Worm (Caenorhabditis elegans): ENCODE measurements around the gene idpp-4.

Gene idpp-4

ce11 chrII:10316119-10316518 is 5.1 kb upstream of the idpp-4 start, which contains the start of gene gcy-5 (continued):
- no peak for TF ChIP-seq D1046.2 (GFP tag; IDR thresholded peaks at IDR 0.05)

- TF ChIP-seq fkh-10 (GFP tag; optimal IDR thresholded peaks at IDR 0.05) = no peak
- TF ChIP-seq Y75B8A.6 (GFP tag; IDR thresholded peaks at IDR 0.05) = no peak
- TF ChIP-seq nhr-76 (tag; optimal IDR thresholded peaks at IDR 0.05) = no peak
- no peak for TF ChIP-seq egl-27 (tag; optimal IDR thresholded peaks at IDR 0.05)
Measured at ce11 chrII:10317007-10317406, 4.3 kb upstream of the idpp-4 start, which contains the start of gene M02G9.4. M02G9.4 (plus strand) TSS chrII:10317307.

ce11 chrII:10325615-10326232 is 4.5 kb downstream of the idpp-4 start, which contains the start of gene appg-1:
appg-1 (plus strand) TSS chrII:10326041.
- 0 out of 2 replicates have a peak, but pooled peaks have one; percentile 5 for TF ChIP-seq F26F4.8 (GFP tag; conservative IDR thresholded peaks at IDR 0.05)
- TF ChIP-seq madf-9 (GFP tag; conservative IDR thresholded peaks at IDR 0.05) = 0 out of 2 replicates have a peak, but pooled peaks have one; percentile 6
- peak; percentile 3 for TF ChIP-seq spr-3 (GFP tag; optimal IDR thresholded peaks at IDR 0.05)
- TF ChIP-seq set-16 (GFP tag; IDR thresholded peaks at IDR 0.05) = peak; percentile 86
- TF ChIP-seq pqm-1 (tag; optimal IDR thresholded peaks at IDR 0.05) = no peak
- no peak for TF ChIP-seq rbr-2 (tag; optimal IDR thresholded peaks at IDR 0.05)
- peak; percentile 91 for TF ChIP-seq aha-1 (tag)
- TF ChIP-seq dmd-8 (GFP tag; IDR thresholded peaks at IDR 0.05) = 0 out of 2 replicates have a peak, but pooled peaks have one; percentile 34

ce11 chrII:10329754-10330153 is 8.5 kb downstream of the idpp-4 start:
- no peak for TF ChIP-seq mdl-1 (tag; optimal IDR thresholded peaks at IDR 0.05)
- TF ChIP-seq lsy-2 (tag; optimal IDR thresholded peaks at IDR 0.05) = no peak
- no peak for TF ChIP-seq T26A8.4 (GFP tag; IDR thresholded peaks at IDR 0.05)
- TF ChIP-seq lin-39 (tag; optimal IDR thresholded peaks at IDR 0.05) = no peak
- TF ChIP-seq aha-1 (tag) = peak; percentile 92
- no peak for TF ChIP-seq unc-39 (tag; optimal IDR thresholded peaks at IDR 0.05)

ce11 chrII:10345012-10345411 is 23.8 kb downstream of the idpp-4 start, which contains the start of gene pro-2:
pro-2 (minus strand) TSS chrII:10345112.
- TF ChIP-seq daf-8 (GFP tag; IDR thresholded peaks at IDR 0.05) (no peak), dmd-9 (GFP tag; IDR thresholded peaks at IDR 0.05) (no peak), unc-62 (GFP tag; optimal IDR thresholded peaks at IDR 0.05 in 1 of 2) (no peak), unc-62 (tag; optimal IDR thresholded peaks at IDR 0.05) (no peak), ceh-32 (tag; optimal IDR thresholded peaks at IDR 0.05; ENCODE audit: poor library complexity) (no peak), gei-8 (GFP tag; optimal IDR thresholded peaks at IDR 0.05) (no peak), nhr-11 (tag; optimal IDR thresholded peaks at IDR 0.05) (no peak), T20F7.1 (GFP tag; optimal IDR thresholded peaks at IDR 0.05) (no peak), saeg-2 (GFP tag; IDR thresholded peaks at IDR 0.05) (no peak)

ce11 chrII:10346075-10346474 is 24.8 kb downstream of the idpp-4 start, which contains the start of gene C07E3.10:
C07E3.10 (plus strand) TSS chrII:10346375.
- TF ChIP-seq mxl-3 (GFP tag; optimal IDR thresholded peaks at IDR 0.05) = no peak

ce11 chrII:10349915-10350314 is 28.7 kb downstream of the idpp-4 start, which contains the start of gene stip-1:
stip-1 (minus strand) TSS chrII:10350012.
- no peak for TF ChIP-seq unc-39 (tag; optimal IDR thresholded peaks at IDR 0.05)
- no peak for TF ChIP-seq nhr-102 (tag; optimal IDR thresholded peaks at IDR 0.05)
- TF ChIP-seq mxl-3 (GFP tag; optimal IDR thresholded peaks at IDR 0.05) = peak; percentile 25

Data from whole organism, L4 larva.